Worm (Caenorhabditis elegans) whole organism, L1 larva: ENCODE measurements around the gene C09F12.3.

ENCODE experiments used
- C16A3.4 ChIP-seq: fragments of 150-350 bp; optimal IDR thresholded peaks from 2 replicates; lab custom pipeline; 2014; ENCODE audit warnings: missing biosample characterization, missing genetic modification characterization
- Y116A8C.19 ChIP-seq: sonication (generic microtip); optimal IDR thresholded peaks from 2 replicates; lab custom pipeline; 2016; ENCODE audit warnings: missing compliant biosample characterization, missing genetic modification characterization, borderline replicate concordance
- aly-2 ChIP-seq: fragments of 150-350 bp; optimal IDR thresholded peaks from 2 replicates; lab custom pipeline; 2014; ENCODE audit warnings: missing biosample characterization, missing genetic modification characterization
- ama-1 ChIP-seq: fragments of 150-350 bp; optimal IDR thresholded peaks from 2 replicates; lab custom pipeline; 2014
- ceh-8 ChIP-seq: fragments of 200-800 bp; sonication (Bioruptor generic); optimal IDR thresholded peaks from 2 replicates; lab custom pipeline; 2018; ENCODE audit warnings: mild to moderate bottlenecking, missing genetic modification characterization, moderate library complexity, missing compliant biosample characterization
- ceh-90 ChIP-seq: sonication (generic microtip); optimal IDR thresholded peaks from 2 replicates; lab custom pipeline; 2016; ENCODE audit warnings: missing genetic modification characterization, missing compliant biosample characterization
- dpl-1 ChIP-seq, 3 experiments: fragments of 150-350 bp in 2 of 3; sonication (generic microtip) in 1 of 3; optimal IDR thresholded peaks; 2 replicates each; lab custom pipeline; 2014 to 2017; ENCODE audit warnings: missing biosample characterization in 3 of 3, missing genetic modification characterization in 3 of 3, missing genetic modification reagents in 3 of 3
- dsc-1 ChIP-seq: sonication (generic microtip); optimal IDR thresholded peaks from 2 replicates; lab custom pipeline; 2016; ENCODE audit warnings: mild to moderate bottlenecking, missing genetic modification characterization, missing compliant biosample characterization
- efl-1 ChIP-seq, 4 experiments: fragments of 150-350 bp; optimal IDR thresholded peaks in 3 of 4; peaks in 1 of 4; 1 replicate in 1 of 4; 2 replicates in 3 of 4; lab custom pipeline; 2014; ENCODE audit warnings: missing biosample characterization in 2 of 4, missing genetic modification characterization in 2 of 4, missing genetic modification reagents in 2 of 4
- efl-3 ChIP-seq: fragments of 200-800 bp; sonication (Bioruptor generic); optimal IDR thresholded peaks from 2 replicates; lab custom pipeline; 2018; ENCODE audit warnings: mild to moderate bottlenecking, missing genetic modification characterization, missing compliant biosample characterization
- egl-13 ChIP-seq: sonication (generic microtip); optimal IDR thresholded peaks from 2 replicates; lab custom pipeline; 2016; ENCODE audit warnings: missing genotype, missing genetic modification reagents, missing genetic modification characterization, missing compliant biosample characterization
- hlh-4 ChIP-seq: sonication (generic microtip); optimal IDR thresholded peaks from 2 replicates; lab custom pipeline; 2016; ENCODE audit warnings: mild to moderate bottlenecking, missing genetic modification characterization, missing compliant biosample characterization
- hpl-2 ChIP-seq: fragments of 150-350 bp; optimal IDR thresholded peaks from 2 replicates; lab custom pipeline; 2014; ENCODE audit warnings: missing biosample characterization, missing genetic modification reagents, missing genetic modification characterization
- irx-1 ChIP-seq: sonication (generic microtip); optimal IDR thresholded peaks from 2 replicates; lab custom pipeline; 2016; ENCODE audit warnings: missing genetic modification characterization, missing compliant biosample characterization
- isw-1 ChIP-seq: fragments of 200-800 bp; sonication (Bioruptor generic); IDR thresholded peaks from 2 replicates; pipeline ENCODE4 v1.3.6; 2022; ENCODE audit warnings: missing genetic modification characterization, missing compliant biosample characterization
- jun-1 ChIP-seq: fragments of 150-350 bp; optimal IDR thresholded peaks from 2 replicates; lab custom pipeline; 2014; ENCODE audit warnings: missing biosample characterization, missing genetic modification reagents, missing genetic modification characterization
- lin-14 ChIP-seq: fragments of 200-800 bp; sonication (Bioruptor generic); optimal IDR thresholded peaks from 2 replicates; lab custom pipeline; 2018; ENCODE audit warnings: mild to moderate bottlenecking, missing genetic modification characterization, moderate library complexity, missing compliant biosample characterization
- lin-15B ChIP-seq: fragments of 150-350 bp; sonication (generic microtip); optimal IDR thresholded peaks from 3 replicates; lab custom pipeline; 2014; ENCODE audit warnings: missing biosample characterization, missing genetic modification characterization
- lin-35 ChIP-seq, 2 experiments: fragments of 150-350 bp; optimal IDR thresholded peaks; 2 replicates each; lab custom pipeline; 2014; ENCODE audit warnings: missing biosample characterization in 2 of 2, missing genetic modification characterization in 2 of 2, missing genetic modification reagents in 2 of 2
- lin-39 ChIP-seq: fragments of 150-350 bp; optimal IDR thresholded peaks from 2 replicates; lab custom pipeline; 2014; ENCODE audit warnings: missing biosample characterization, missing genetic modification reagents, missing genetic modification characterization
- lir-3 ChIP-seq: sonication (generic microtip); optimal IDR thresholded peaks from 2 replicates; lab custom pipeline; 2016; ENCODE audit warnings: mild to moderate bottlenecking, missing genetic modification characterization, moderate library complexity, missing compliant biosample characterization; ENCODE audit not compliant: poor library complexity
- lsy-2 ChIP-seq, 2 experiments: fragments of 150-350 bp; optimal IDR thresholded peaks; 2 replicates each; lab custom pipeline; 2014; ENCODE audit warnings: missing biosample characterization in 2 of 2, missing genetic modification characterization in 2 of 2
- mab-9 ChIP-seq: fragments of 200-800 bp; sonication (Bioruptor generic); IDR thresholded peaks from 2 replicates; pipeline ENCODE4 v1.3.6; 2022; ENCODE audit warnings: missing genetic modification reagents, missing genetic modification characterization, missing compliant biosample characterization
- mdl-1 ChIP-seq, 2 experiments: fragments of 150-350 bp; optimal IDR thresholded peaks; 2 replicates each; lab custom pipeline; 2014 to 2017; ENCODE audit warnings: missing biosample characterization in 2 of 2, missing genetic modification characterization in 2 of 2, inconsistent platforms in 1 of 2
- nhr-11 ChIP-seq: fragments of 150-350 bp; optimal IDR thresholded peaks from 2 replicates; lab custom pipeline; 2014; ENCODE audit warnings: missing biosample characterization, missing genetic modification characterization
- nhr-12 ChIP-seq: sonication (generic microtip); optimal IDR thresholded peaks from 2 replicates; lab custom pipeline; 2017; ENCODE audit warnings: missing biosample characterization, missing genetic modification characterization
- nhr-28 ChIP-seq: fragments of 150-350 bp; optimal IDR thresholded peaks from 2 replicates; lab custom pipeline; 2014; ENCODE audit warnings: missing biosample characterization, missing genetic modification characterization
- nhr-47 ChIP-seq: sonication (generic microtip); optimal IDR thresholded peaks from 2 replicates; lab custom pipeline; 2016; ENCODE audit warnings: mild to moderate bottlenecking, missing genetic modification characterization, moderate library complexity, missing compliant biosample characterization
- nhr-76 ChIP-seq: sonication (generic microtip); optimal IDR thresholded peaks from 2 replicates; lab custom pipeline; 2017; ENCODE audit warnings: missing biosample characterization, missing genetic modification characterization
- nhr-85 ChIP-seq: sonication (generic microtip); peaks from one replicate; lab custom pipeline; 2016; ENCODE audit warnings: missing genetic modification characterization, inconsistent platforms, missing compliant biosample characterization
- nhr-90 ChIP-seq: sonication (generic microtip); optimal IDR thresholded peaks from 2 replicates; lab custom pipeline; 2016; ENCODE audit warnings: mild to moderate bottlenecking, missing genetic modification characterization, missing compliant biosample characterization; ENCODE audit not compliant: poor library complexity
- pqm-1 ChIP-seq: sonication (generic microtip); optimal IDR thresholded peaks from 3 replicates; lab custom pipeline; 2017; ENCODE audit warnings: missing biosample characterization, missing genetic modification characterization
- skn-1 ChIP-seq: fragments of 150-350 bp; optimal IDR thresholded peaks from 2 replicates; lab custom pipeline; 2014; ENCODE audit warnings: missing biosample characterization, missing genetic modification characterization
- snpc-4 ChIP-seq: fragments of 150-350 bp; optimal IDR thresholded peaks from 2 replicates; lab custom pipeline; 2014; ENCODE audit warnings: missing biosample characterization, missing genetic modification characterization
- sup-37 ChIP-seq: fragments of 200-800 bp; sonication (Bioruptor generic); optimal IDR thresholded peaks from 2 replicates; lab custom pipeline; 2018; ENCODE audit warnings: mild to moderate bottlenecking, missing genetic modification characterization, missing compliant biosample characterization
- tbx-2 ChIP-seq: sonication (generic microtip); optimal IDR thresholded peaks from 2 replicates; lab custom pipeline; 2016; ENCODE audit warnings: missing genetic modification characterization, missing compliant biosample characterization
- unc-130 ChIP-seq: fragments of 150-350 bp; optimal IDR thresholded peaks from 2 replicates; lab custom pipeline; 2017; ENCODE audit warnings: missing biosample characterization, missing genetic modification characterization, inconsistent platforms
- unc-62 ChIP-seq: fragments of 150-350 bp; optimal IDR thresholded peaks from 2 replicates; lab custom pipeline; 2014; ENCODE audit warnings: missing biosample characterization, missing genetic modification reagents, missing genetic modification characterization
- unc-86 ChIP-seq: sonication (generic microtip); optimal IDR thresholded peaks from 2 replicates; lab custom pipeline; 2016; ENCODE audit warnings: missing genetic modification characterization, missing compliant biosample characterization
- zag-1 ChIP-seq: fragments of 150-350 bp; optimal IDR thresholded peaks from 2 replicates; lab custom pipeline; 2014; ENCODE audit warnings: missing biosample characterization, missing genetic modification characterization
- zip-4 ChIP-seq: fragments of 200-800 bp; sonication (Bioruptor generic); optimal IDR thresholded peaks from 2 replicates; lab custom pipeline; 2018; ENCODE audit warnings: mild to moderate bottlenecking, missing genetic modification characterization, moderate library complexity, missing compliant biosample characterization

C09F12.3 gene

DNA sequence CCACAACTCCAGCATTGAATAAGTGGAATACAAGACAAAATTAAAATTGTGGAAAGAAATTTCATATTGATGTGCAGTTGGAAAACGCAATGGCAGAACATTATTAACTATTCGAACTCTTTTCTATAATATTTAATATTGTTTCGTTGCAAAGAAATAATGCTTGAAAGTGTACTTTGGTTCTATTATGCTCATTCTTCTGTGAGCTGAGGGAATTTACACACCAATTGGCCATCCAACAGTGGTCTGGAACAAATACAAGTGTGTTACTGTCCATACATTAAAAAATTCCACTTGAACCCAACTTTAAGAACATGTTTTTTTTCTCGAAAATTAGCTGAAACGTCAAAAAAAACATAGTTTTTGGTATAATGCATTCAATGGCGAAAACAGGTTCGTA is 37.0 kb upstream of the C09F12.3 start, which contains the start of gene W04G3.13:
Gene W04G3.13, minus strand, starts transcription at position 101 of the 400 bp plus-strand sequence.
- TF ChIP-seq irx-1 (tag; lab: Kevin White, UChicago) (no peak), nhr-12 (tag; lab: Kevin White, UChicago) (no peak), nhr-47 (tag; lab: Kevin White, UChicago) (no peak), nhr-11 (tag; lab: Kevin White, UChicago) (no peak), snpc-4 (tag; lab: Kevin White, UChicago) (no peak), dsc-1 (tag; lab: Kevin White, UChicago) (no peak), pqm-1 (no peak), ama-1 (no peak), isw-1 (GFP tag; lab: Robert Waterston, UW) (no peak), lin-15B (no peak), hlh-4 (tag; lab: Kevin White, UChicago) (no peak), lin-39 (tag; lab: Kevin White, UChicago) (no peak), unc-86 (tag; lab: Kevin White, UChicago) (no peak), ceh-90 (tag; lab: Kevin White, UChicago) (no peak), efl-3 (GFP tag; lab: Kevin White, UChicago) (no peak), lsy-2 (tag; optimal IDR thresholded peaks at IDR 0.05; lab: Kevin White, UChicago) (no peak), nhr-85 (tag; lab: Kevin White, UChicago) (no peak), Y116A8C.19 (tag; lab: Kevin White, UChicago) (no peak)

DNA sequence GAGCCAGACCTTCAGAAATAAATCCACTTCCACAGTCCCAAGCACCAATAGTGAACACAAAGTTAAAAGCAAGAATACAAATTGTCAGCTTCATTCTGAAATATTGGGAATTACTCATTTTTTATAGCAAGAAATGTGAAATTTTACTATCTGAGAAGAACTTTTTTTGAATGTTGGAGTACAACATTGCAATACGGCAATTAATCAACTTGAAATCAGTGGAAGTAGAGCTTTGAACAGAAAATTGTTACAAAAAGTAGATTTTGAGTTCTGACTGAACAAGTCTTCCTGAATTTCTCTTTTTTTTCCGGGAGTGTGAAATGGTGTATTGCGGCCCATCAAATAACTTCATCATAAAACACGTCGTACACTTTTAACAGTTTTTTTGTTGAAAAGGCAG is 35.5 kb upstream of the C09F12.3 start, which contains the start of gene W04G3.10:
Gene W04G3.10, minus strand, starts transcription at position 101 of the 400 bp plus-strand sequence.
- TF ChIP-seq jun-1 (tag; lab: Kevin White, UChicago) (no peak), lin-35 (GFP tag; optimal IDR thresholded peaks at IDR 0.05; lab: Kevin White, UChicago) (no peak), sup-37 (GFP tag; lab: Kevin White, UChicago) (no peak), mdl-1 (tag; optimal IDR thresholded peaks at IDR 0.05; lab: Kevin White, UChicago) (no peak), nhr-28 (tag; lab: Kevin White, UChicago) (no peak), skn-1 (tag; lab: Kevin White, UChicago) (no peak), dpl-1 (GFP tag; optimal IDR thresholded peaks at IDR 0.05; lab: Kevin White, UChicago) (no peak), snpc-4 (tag; lab: Kevin White, UChicago) (no peak), aly-2 (tag; lab: Kevin White, UChicago) (no peak), ceh-8 (no peak), nhr-85 (tag; lab: Kevin White, UChicago) (no peak)

DNA sequence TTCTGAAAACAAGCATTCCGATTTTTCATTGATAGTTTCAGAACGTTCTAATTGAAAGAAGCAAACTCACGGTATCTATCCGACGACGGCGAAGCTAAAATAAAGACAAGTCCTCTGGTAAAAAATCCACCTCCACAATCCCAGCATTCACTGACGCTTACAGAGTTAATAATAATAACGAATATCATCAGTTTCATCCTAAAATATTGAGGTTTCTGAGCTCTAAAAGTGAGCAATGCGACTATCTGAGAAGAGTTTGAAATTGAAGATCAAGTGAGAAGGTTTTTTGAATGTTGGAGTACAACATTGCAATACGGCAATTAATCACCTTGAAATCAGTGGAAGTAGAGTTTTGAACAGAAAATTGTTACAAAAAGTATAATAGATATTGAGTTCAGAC is 33.8 kb upstream of the C09F12.3 start, which contains the start of gene W04G3.12:
Gene W04G3.12, minus strand, starts transcription at position 311 of the 400 bp plus-strand sequence.
- TF ChIP-seq hpl-2 (no peak), ceh-8 (no peak), tbx-2 (no peak), aly-2 (tag; lab: Kevin White, UChicago) (no peak), unc-62 (GFP tag; lab: Kevin White, UChicago) (no peak), nhr-76 (tag; lab: Kevin White, UChicago) (no peak)

DNA sequence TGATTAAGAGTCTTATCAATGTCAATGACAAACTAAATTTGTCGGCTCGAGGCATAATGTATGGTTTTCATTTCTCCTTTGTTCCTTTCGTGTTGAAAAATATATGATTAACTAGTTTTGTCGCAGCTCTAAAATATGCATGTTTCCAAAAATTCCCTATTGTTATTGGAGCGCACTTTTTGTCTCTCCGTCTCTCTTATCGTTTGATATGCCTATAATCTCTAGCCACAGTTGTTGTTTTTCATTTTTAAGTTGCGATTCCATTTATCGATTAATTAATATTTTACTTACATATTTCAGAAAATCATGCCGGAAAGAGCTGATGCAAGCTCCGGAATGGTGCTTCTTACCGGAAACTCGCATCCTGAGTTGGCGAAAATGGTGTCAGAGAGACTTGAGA is 30.7 kb upstream of the C09F12.3 start, which contains the start of gene W04G3.5:
Gene W04G3.5, plus strand, starts transcription at position 301 of the 400 bp plus-strand sequence.
- TF ChIP-seq zip-4 (GFP tag; lab: Kevin White, UChicago) (no peak), egl-13 (tag; lab: Kevin White, UChicago) (no peak), C16A3.4 (tag; lab: Kevin White, UChicago) (no peak), lin-39 (tag; lab: Kevin White, UChicago) (no peak), efl-3 (GFP tag; lab: Kevin White, UChicago) (no peak), zag-1 (no peak), ceh-8 (no peak), unc-130 (tag; lab: Kevin White, UChicago) (no peak), unc-86 (tag; lab: Kevin White, UChicago) (no peak), nhr-12 (tag; lab: Kevin White, UChicago) (no peak), mab-9 (GFP tag; lab: Robert Waterston, UW) (no peak), lir-3 (tag; lab: Kevin White, UChicago) (no peak), dsc-1 (tag; lab: Kevin White, UChicago) (no peak), nhr-90 (tag; lab: Kevin White, UChicago) (no peak), lin-14 (GFP tag; lab: Kevin White, UChicago) (no peak), unc-62 (GFP tag; lab: Kevin White, UChicago) (no peak), efl-1 (optimal IDR thresholded peaks at IDR 0.05; lab: Kevin White, UChicago) (no peak), efl-1 (GFP tag; optimal IDR thresholded peaks at IDR 0.05 in 1 of 2; lab: Kevin White, UChicago) (no peak)
